Fruit fly (Drosophila melanogaster): ENCODE data around the gene Mct1.

Gene Mct1

dm6 chrX:2251688-2252087 is 62.7 kb downstream of the Mct1 start, which contains the start of gene CG3191:
Gene CG3191, minus strand, starts transcription at chrX:2251993.
- TF ChIP-seq CG15710 (tag; optimal IDR thresholded peaks at IDR 0.05) (no peak), gl (tag; optimal IDR thresholded peaks at IDR 0.05) (no peak), EcR (GFP tag; optimal IDR thresholded peaks at IDR 0.05) (no peak), CG4496 (GFP tag; IDR thresholded peaks at IDR 0.05) (0 out of 3 replicates have a peak, but pooled peaks have one; percentile 21), D1 (tag; optimal IDR thresholded peaks at IDR 0.05) (no peak)

DNA sequence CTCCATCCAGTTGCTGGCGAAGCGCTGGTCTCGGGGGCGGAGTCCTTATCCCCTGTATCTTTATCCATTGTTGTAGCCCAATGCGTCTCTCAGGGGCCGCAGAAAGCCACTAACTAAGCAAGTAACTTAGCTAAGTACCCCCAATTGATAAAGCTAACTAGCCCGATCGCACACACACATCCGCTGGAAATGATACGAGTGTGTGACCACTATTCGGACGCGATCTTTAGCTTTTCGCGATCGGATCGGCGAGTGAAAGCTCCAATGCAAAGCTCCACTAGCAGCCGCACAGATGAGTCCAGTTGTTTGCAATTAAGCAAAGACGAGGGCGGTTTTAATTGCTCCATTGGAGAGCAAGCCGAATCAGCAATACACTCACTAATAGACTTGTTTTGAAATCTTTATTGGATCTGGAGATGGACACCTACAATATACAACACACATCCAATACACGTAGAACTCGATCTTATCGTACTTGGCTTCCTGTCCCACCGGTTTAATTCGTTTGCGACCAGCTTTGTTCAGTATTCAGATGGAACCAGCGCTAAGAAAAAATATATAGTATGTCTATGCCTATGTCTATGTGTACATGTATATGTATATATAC is 65.1 kb downstream of the Mct1 start, which contains the start of gene CG3091:
Gene CG3091 (minus strand): TSS at position 178 of the 607 bp plus-strand sequence.
- TF ChIP-seq gl (tag; optimal IDR thresholded peaks at IDR 0.05) (no peak), Ets98B (GFP tag; IDR thresholded peaks at IDR 0.05) (peak; percentile 73), CG15710 (tag; optimal IDR thresholded peaks at IDR 0.05) (no peak), CG8301 (tag; optimal IDR thresholded peaks at IDR 0.05) (no peak), CG32121 (GFP tag; IDR thresholded peaks at IDR 0.05) (peak; percentile 75), CG17806 (tag; optimal IDR thresholded peaks at IDR 0.05) (no peak), EcR (GFP tag; optimal IDR thresholded peaks at IDR 0.05) (no peak), Snoo (tag; optimal IDR thresholded peaks at IDR 0.05) (no peak), fd96Ca (GFP tag; IDR thresholded peaks at IDR 0.05) (peak; percentile 70; the same call in 2 of the 3 replicates), Pif1A (GFP tag; optimal IDR thresholded peaks at IDR 0.05) (no peak), rn (GFP tag; IDR thresholded peaks at IDR 0.05) (no peak), CG10348 (GFP tag; IDR thresholded peaks at IDR 0.05) (no peak), D1 (tag; optimal IDR thresholded peaks at IDR 0.05) (no peak), CG34367 (tag; optimal IDR thresholded peaks at IDR 0.05) (no peak), CG12605 (GFP tag; IDR thresholded peaks at IDR 0.05) (no peak), CG9948 (tag; optimal IDR thresholded peaks at IDR 0.05) (no peak), Pif1B (GFP tag; optimal IDR thresholded peaks at IDR 0.05) (no peak), CG13204 (GFP tag; optimal IDR thresholded peaks at IDR 0.05) (no peak), CG14655 (GFP tag; optimal IDR thresholded peaks at IDR 0.05) (no peak), CG4496 (GFP tag; IDR thresholded peaks at IDR 0.05) (peak; percentile 55; the same call in 1 of the 3 replicates), CG8159 (tag; optimal IDR thresholded peaks at IDR 0.05) (no peak)
